Fruit fly (Drosophila melanogaster) whole organism, pupa: ENCODE results near the gene CG6503.

Experiments
- CG10348 ChIP-seq: fragments of 200-800 bp; sonication (Bioruptor generic); IDR thresholded peaks from 2 replicates; pipeline ENCODE4 v1.3.6; 2022; ENCODE audit warnings: missing biosample characterization, missing genetic modification characterization
- CG14655 ChIP-seq: fragments of 200-800 bp; sonication (Bioruptor generic); optimal IDR thresholded peaks from 3 replicates; lab custom pipeline; 2017; ENCODE audit warnings: mild to moderate bottlenecking, missing biosample characterization, missing genetic modification reagents, missing genetic modification characterization
- CG15710 ChIP-seq: fragments of 200-800 bp; sonication (Bioruptor generic); optimal IDR thresholded peaks from 2 replicates; lab custom pipeline; 2018; ENCODE audit warnings: missing biosample characterization, mild to moderate bottlenecking, missing genetic modification characterization, moderate library complexity
- EcR ChIP-seq: fragments of 200-800 bp; sonication (Bioruptor generic); optimal IDR thresholded peaks from 3 replicates; lab custom pipeline; 2019; ENCODE audit warnings: missing biosample characterization, missing genetic modification characterization, mild to moderate bottlenecking, moderate library complexity, missing genetic modification reagents
- gl ChIP-seq: fragments of 200-800 bp; sonication (Bioruptor generic); optimal IDR thresholded peaks from 2 replicates; lab custom pipeline; 2018; ENCODE audit warnings: missing biosample characterization, mild to moderate bottlenecking, missing genetic modification characterization

DNA sequence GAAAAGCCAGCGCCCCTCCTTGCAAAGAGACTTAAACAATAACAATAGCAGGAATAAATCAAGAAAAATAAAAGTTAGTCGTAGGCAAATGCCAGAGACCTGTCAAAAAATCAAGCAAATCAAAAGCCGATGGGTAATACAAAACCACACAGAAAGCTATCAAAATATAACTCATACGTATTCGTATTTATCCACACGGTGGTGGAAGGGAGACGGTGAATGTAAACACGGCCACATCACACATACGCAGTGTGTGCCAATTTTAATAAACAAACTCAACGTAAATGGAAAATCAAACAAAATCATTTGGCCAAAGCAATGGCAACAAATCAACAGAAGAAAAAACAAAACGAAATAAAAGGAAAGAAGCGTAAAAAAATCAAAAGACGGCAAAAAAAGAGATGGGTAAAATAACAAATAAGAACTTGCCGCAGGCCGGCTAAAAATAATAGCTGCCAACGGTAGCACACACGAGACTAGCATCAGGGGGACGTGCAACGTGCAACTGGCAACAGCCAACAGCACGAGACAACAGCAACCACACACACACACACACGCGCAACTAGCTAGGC lies 17.8 kb upstream of the CG6503 start:
- no peak for TF ChIP-seq EcR (GFP tag; lab: Kevin White, UChicago)
- TF ChIP-seq CG10348 (GFP tag; lab: Robert Waterston, UW), result no peak
- peak; percentile 2 for TF ChIP-seq gl (tag; lab: Kevin White, UChicago)
- no peak for TF ChIP-seq CG15710 (tag; lab: Kevin White, UChicago)
- peak; percentile 51 for TF ChIP-seq CG14655
